Fruit fly (Drosophila melanogaster): Measurements from ENCODE around the gene Ilp5.
"Not testable (repeated sequence)": the region's sequence is repeated elsewhere in the genome, so short reads cannot be mapped to it uniquely, and the experiment has no call there.

Gene Ilp5

dm6 chr3L:9804125-9804524 is 19.6 kb downstream of the Ilp5 start, which contains the start of gene Ilp4:
Gene Ilp4 (minus strand): TSS chr3L:9804263.
- TF ChIP-seq dsx (GFP tag; optimal IDR thresholded peaks at IDR 0.05; ENCODE audit: poor library complexity, severe bottlenecking), result no peak
- no peak for TF ChIP-seq fd59A (GFP tag; optimal IDR thresholded peaks at IDR 0.05)
- TF ChIP-seq CG6276 (GFP tag; optimal IDR thresholded peaks at IDR 0.05), result no peak
- TF ChIP-seq CG10669 (GFP tag; optimal IDR thresholded peaks at IDR 0.05), result no peak
- TF ChIP-seq CG1621 (tag; optimal IDR thresholded peaks at IDR 0.05), result no peak
- no peak for TF ChIP-seq CG6808 (GFP tag; optimal IDR thresholded peaks at IDR 0.05)
- no peak for TF ChIP-seq CG11294 (GFP tag; IDR thresholded peaks at IDR 0.05)
- no peak for TF ChIP-seq CG11762 (GFP tag; optimal IDR thresholded peaks at IDR 0.05; ENCODE audit: insufficient read depth)
- TF ChIP-seq CG15336 (GFP tag; IDR thresholded peaks at IDR 0.05), result no peak
- TF ChIP-seq Hr4 (GFP tag; optimal IDR thresholded peaks at IDR 0.05), result no peak
- no peak for TF ChIP-seq eg (GFP tag; IDR thresholded peaks at IDR 0.05)
- no peak for TF ChIP-seq esn (GFP tag; optimal IDR thresholded peaks at IDR 0.05)
- no peak for TF ChIP-seq CG8632 (GFP tag; optimal IDR thresholded peaks at IDR 0.05)
- no peak for TF ChIP-seq CG8119 (GFP tag; IDR thresholded peaks at IDR 0.05)

dm6 chr3L:9802020-9802419 is 21.7 kb downstream of the Ilp5 start, which contains the start of gene Ilp3:
Gene Ilp3 (minus strand): TSS chr3L:9802120.
- TF ChIP-seq dac (GFP tag; optimal IDR thresholded peaks at IDR 0.05) (no peak), salr (GFP tag; optimal IDR thresholded peaks at IDR 0.05) (no peak), CG11294 (GFP tag; IDR thresholded peaks at IDR 0.05) (no peak), Blimp-1 (GFP tag; optimal IDR thresholded peaks at IDR 0.05) (no peak), Smox (GFP tag; optimal IDR thresholded peaks at IDR 0.05) (no peak), CG31627 (GFP tag; optimal IDR thresholded peaks at IDR 0.05) (no peak), CG8319 (GFP tag; optimal IDR thresholded peaks at IDR 0.05) (no peak), Eip93F (GFP tag; optimal IDR thresholded peaks at IDR 0.05) (no peak), CG32006 (GFP tag; optimal IDR thresholded peaks at IDR 0.05) (no peak), Eip78C (GFP tag) (no peak)

dm6 chr3L:9799398-9799797 is 24.3 kb downstream of the Ilp5 start, which contains the start of gene Ilp2:
Gene Ilp2 (plus strand): TSS chr3L:9799698.
- TF ChIP-seq CG8632 (GFP tag; optimal IDR thresholded peaks at IDR 0.05) (no peak), dac (GFP tag; optimal IDR thresholded peaks at IDR 0.05) (no peak), CG11902 (GFP tag; optimal IDR thresholded peaks at IDR 0.05) (no peak), achi (GFP tag; optimal IDR thresholded peaks at IDR 0.05) (no peak), CG3032 (tag; optimal IDR thresholded peaks at IDR 0.05) (no peak), fkh (GFP tag; optimal IDR thresholded peaks at IDR 0.05) (no peak), CG9139 (GFP tag; optimal IDR thresholded peaks at IDR 0.05) (no peak), Hr39 (GFP tag; optimal IDR thresholded peaks at IDR 0.05) (no peak), Sox14 (GFP tag; optimal IDR thresholded peaks at IDR 0.05) (no peak), eg (GFP tag; IDR thresholded peaks at IDR 0.05) (no peak), CG7368 (GFP tag; optimal IDR thresholded peaks at IDR 0.05) (no peak), Eip93F (GFP tag; optimal IDR thresholded peaks at IDR 0.05) (no peak), cyc (GFP tag; optimal IDR thresholded peaks at IDR 0.05) (no peak), dsx (GFP tag; optimal IDR thresholded peaks at IDR 0.05; ENCODE audit: poor library complexity, severe bottlenecking) (no peak), CG32006 (GFP tag; optimal IDR thresholded peaks at IDR 0.05) (no peak)

dm6 chr3L:9798120-9798519 is 25.6 kb downstream of the Ilp5 start, which contains the start of gene Ilp1:
Gene Ilp1 (plus strand): TSS chr3L:9798420.
- TF ChIP-seq fd85E, CG11902, cyc (GFP tag; optimal IDR thresholded peaks at IDR 0.05): not testable (repeated sequence)

- TF ChIP-seq Eip75B (GFP tag; optimal IDR thresholded peaks at IDR 0.05) (no peak), Eip93F (GFP tag; optimal IDR thresholded peaks at IDR 0.05) (no peak), Met (GFP tag; optimal IDR thresholded peaks at IDR 0.05) (no peak), dsx (GFP tag; optimal IDR thresholded peaks at IDR 0.05; ENCODE audit: poor library complexity, severe bottlenecking) (no peak), Hr4 (GFP tag; optimal IDR thresholded peaks at IDR 0.05) (no peak), CG1621 (tag; optimal IDR thresholded peaks at IDR 0.05) (no peak), CG15336 (GFP tag; IDR thresholded peaks at IDR 0.05) (no peak), pdm3 (GFP tag; optimal IDR thresholded peaks at IDR 0.05) (no peak), Sox14 (GFP tag; optimal IDR thresholded peaks at IDR 0.05) (no peak), CG8319 (GFP tag; optimal IDR thresholded peaks at IDR 0.05) (no peak), cyc (GFP tag; optimal IDR thresholded peaks at IDR 0.05) (no peak), Sox102F (GFP tag; optimal IDR thresholded peaks at IDR 0.05) (no peak), fd59A (GFP tag; optimal IDR thresholded peaks at IDR 0.05) (no peak), net (GFP tag; optimal IDR thresholded peaks at IDR 0.05) (no peak), CG11902 (GFP tag; optimal IDR thresholded peaks at IDR 0.05) (no peak)
Measured at dm6 chr3L:9797587-9797986, 26.1 kb downstream of the Ilp5 start, which contains the start of gene Zasp67. Gene Zasp67 (minus strand): TSS chr3L:9797687.
